Worm (Caenorhabditis elegans) whole organism, L1 larva: Measurements from ENCODE around the gene F14B8.5.

Experiments
- fkh-10 ChIP-seq: sonication (generic microtip); optimal IDR thresholded peaks from 2 replicates; lab custom pipeline; 2017; ENCODE audit warnings: missing biosample characterization, missing genetic modification reagents, missing genetic modification characterization
- lir-3 ChIP-seq: sonication (generic microtip); optimal IDR thresholded peaks from 2 replicates; lab custom pipeline; 2016; ENCODE audit warnings: mild to moderate bottlenecking, missing genetic modification characterization, moderate library complexity, missing compliant biosample characterization; ENCODE audit not compliant: poor library complexity
- rnt-1 ChIP-seq: sonication (generic microtip); optimal IDR thresholded peaks from 2 replicates; lab custom pipeline; 2016; ENCODE audit warnings: mild to moderate bottlenecking, missing genetic modification characterization, moderate library complexity, missing compliant biosample characterization
- snpc-4 ChIP-seq: fragments of 150-350 bp; optimal IDR thresholded peaks from 2 replicates; lab custom pipeline; 2014; ENCODE audit warnings: missing biosample characterization, missing genetic modification characterization

- TF ChIP-seq lir-3 (tag; lab: Kevin White, UChicago) (no peak), rnt-1 (no peak), fkh-10 (GFP tag; lab: Kevin White, UChicago) (no peak), snpc-4 (no peak)
Observed at ce11 chrX:6963842-6964241, 35.3 kb upstream of the F14B8.5 start.
